Worm (Caenorhabditis elegans) whole organism, midembryonic: Measurements from ENCODE around the gene T25G12.6.
A peak's percentile ranks its signal among the peaks of the same experiment; 100 is the strongest.

ENCODE experiments used
- T22C8.4 ChIP-seq: fragments of 200-800 bp; sonication (Bioruptor generic); IDR thresholded peaks from 2 replicates; pipeline ENCODE4 v1.3.6; 2022; ENCODE audit warnings: missing genetic modification characterization, missing compliant biosample characterization
- cog-1 ChIP-seq: sonication (generic microtip); optimal IDR thresholded peaks from 2 replicates; lab custom pipeline; 2016; ENCODE audit warnings: missing genetic modification characterization, missing compliant biosample characterization
- flt-1 ChIP-seq: fragments of 200-800 bp; sonication (Bioruptor generic); IDR thresholded peaks from 2 replicates; pipeline ENCODE4 v1.3.6; 2022; ENCODE audit warnings: missing genetic modification characterization, missing compliant biosample characterization
- klf-2 ChIP-seq: fragments of 200-800 bp; sonication (Bioruptor generic); conservative IDR thresholded peaks from 2 replicates; pipeline ENCODE4 v1.3.6; 2022; ENCODE audit warnings: missing genetic modification reagents, missing genetic modification characterization, missing compliant biosample characterization
- med-1 ChIP-seq: sonication (generic microtip); optimal IDR thresholded peaks from 2 replicates; lab custom pipeline; 2017; ENCODE audit warnings: missing genetic modification characterization, mild to moderate bottlenecking, missing compliant biosample characterization, antibody characterized with exemption, missing genetic modification reagents; ENCODE audit not compliant: insufficient read depth
- ref-1 ChIP-seq: fragments of 200-800 bp; sonication (Bioruptor generic); conservative IDR thresholded peaks from 2 replicates; pipeline ENCODE4 v1.3.6; 2022; ENCODE audit warnings: missing genetic modification reagents, missing genetic modification characterization, missing compliant biosample characterization
- tab-1 ChIP-seq: fragments of 200-800 bp; sonication (Bioruptor generic); IDR thresholded peaks from 2 replicates; pipeline ENCODE4 v1.3.6; 2022; ENCODE audit warnings: missing genetic modification characterization, missing compliant biosample characterization
- ztf-23 ChIP-seq: fragments of 200-800 bp; sonication (Bioruptor generic); IDR thresholded peaks from 2 replicates; pipeline ENCODE4 v1.3.6; 2022; ENCODE audit warnings: missing genetic modification reagents, missing genetic modification characterization, missing compliant biosample characterization
- ztf-29 ChIP-seq: fragments of 200-800 bp; sonication (Bioruptor generic); IDR thresholded peaks from 2 replicates; pipeline ENCODE4 v1.3.6; 2022; ENCODE audit warnings: missing genetic modification reagents, missing genetic modification characterization, missing compliant biosample characterization

T25G12.6 gene

DNA sequence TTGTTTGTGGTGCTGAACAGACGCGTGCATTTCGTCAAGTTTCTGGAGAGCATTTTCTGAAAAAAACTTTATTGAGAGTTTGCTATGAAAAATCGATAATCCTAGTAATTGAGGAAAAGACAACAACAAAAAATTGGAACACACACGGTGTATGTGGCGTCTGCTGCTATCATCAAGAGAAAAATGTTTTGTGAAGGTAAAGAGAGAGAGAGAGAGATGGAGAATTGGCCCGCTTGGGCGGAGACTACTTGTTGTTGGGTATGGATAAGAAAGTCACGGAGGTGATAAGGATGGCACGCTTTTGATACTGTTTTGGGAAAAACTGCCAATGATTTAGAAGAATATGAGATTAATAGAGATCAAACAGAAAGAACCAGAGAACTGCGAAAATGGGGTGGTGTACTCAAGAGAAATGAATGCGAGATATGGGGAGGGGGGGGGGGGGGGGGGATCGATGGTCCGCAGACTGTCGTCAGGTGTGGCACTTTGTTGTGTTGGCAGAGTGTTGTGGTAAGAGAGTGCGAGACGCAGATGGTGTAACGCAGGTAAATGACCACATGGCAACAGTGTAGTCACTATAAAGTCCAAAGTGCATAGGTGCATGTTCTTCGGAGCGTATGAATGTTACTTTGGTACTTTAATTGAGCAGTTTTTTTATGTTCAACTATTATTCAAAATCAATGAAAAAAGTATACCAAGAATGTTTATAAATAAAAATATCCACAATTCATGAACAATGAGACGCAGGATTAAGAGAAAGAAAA lies 12.8 kb downstream of the T25G12.6 start, which contains the start of gene acdh-7:
acdh-7 (minus strand) TSS at position 56 of the 764 bp plus-strand sequence.
- 0 out of 2 replicates have a peak, but pooled peaks have one; percentile 35 for TF ChIP-seq ztf-23
- peak; percentile 44; the same call in 1 of the 2 replicates for TF ChIP-seq T22C8.4
- TF ChIP-seq klf-2 (GFP tag; lab: Robert Waterston, UW) = no peak

DNA sequence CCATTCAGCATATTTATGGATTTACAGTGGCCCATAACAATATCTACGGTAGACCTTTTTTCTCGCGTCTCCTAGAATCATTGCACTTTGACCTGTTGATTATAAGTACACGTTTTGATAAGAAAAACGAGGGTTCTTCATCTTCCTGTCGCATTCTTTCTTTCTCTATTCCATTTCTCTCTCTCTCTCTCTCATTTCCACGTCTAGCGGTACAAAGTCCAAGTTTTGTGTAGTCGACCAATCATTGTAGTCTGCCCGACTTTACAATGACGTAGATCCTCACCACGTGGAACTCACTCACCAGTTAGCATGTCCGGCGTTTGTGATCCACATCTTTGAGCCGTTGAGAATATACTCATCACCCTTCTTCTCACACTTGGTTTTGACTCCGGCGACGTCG lies 13.8 kb downstream of the T25G12.6 start:
- TF ChIP-seq med-1 (GFP tag; lab: Kevin White, UChicago) = no peak
- no peak for TF ChIP-seq flt-1 (GFP tag; lab: Robert Waterston, UW)
- TF ChIP-seq klf-2 (GFP tag; lab: Robert Waterston, UW) = no peak
- no peak for TF ChIP-seq tab-1
- no peak for TF ChIP-seq ztf-29 (GFP tag; lab: Robert Waterston, UW)
- TF ChIP-seq ztf-23 = no peak
- TF ChIP-seq ref-1 (GFP tag; lab: Robert Waterston, UW) = no peak
- no peak for TF ChIP-seq T22C8.4
- TF ChIP-seq cog-1 (tag; lab: Kevin White, UChicago) = no peak

DNA sequence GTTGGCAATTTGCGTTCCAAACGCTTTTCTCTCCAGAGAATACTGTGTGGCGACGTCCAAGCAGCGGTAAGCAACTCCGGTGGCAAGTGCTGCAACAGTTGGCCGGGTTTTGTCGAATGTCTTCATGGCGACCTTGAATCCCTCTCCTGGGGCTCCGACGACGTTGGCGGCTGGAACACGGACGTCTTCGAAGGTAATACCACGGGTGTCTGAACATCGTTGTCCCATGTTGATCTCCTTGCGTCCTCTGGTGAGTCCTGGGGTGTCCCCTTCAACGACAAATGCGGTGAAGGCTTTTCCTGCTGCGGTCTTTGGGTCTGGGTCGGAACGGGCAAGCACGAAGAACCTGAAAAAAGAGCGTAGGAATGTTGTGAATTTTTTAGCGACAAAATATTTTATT lies 14.3 kb downstream of the T25G12.6 start:
- no peak for TF ChIP-seq cog-1 (tag; lab: Kevin White, UChicago)
- no peak for TF ChIP-seq ztf-23
- TF ChIP-seq med-1 (GFP tag; lab: Kevin White, UChicago) = no peak
- TF ChIP-seq flt-1 (GFP tag; lab: Robert Waterston, UW) = 0 out of 2 replicates have a peak, but pooled peaks have one; percentile 18
- no peak for TF ChIP-seq ref-1 (GFP tag; lab: Robert Waterston, UW)

DNA sequence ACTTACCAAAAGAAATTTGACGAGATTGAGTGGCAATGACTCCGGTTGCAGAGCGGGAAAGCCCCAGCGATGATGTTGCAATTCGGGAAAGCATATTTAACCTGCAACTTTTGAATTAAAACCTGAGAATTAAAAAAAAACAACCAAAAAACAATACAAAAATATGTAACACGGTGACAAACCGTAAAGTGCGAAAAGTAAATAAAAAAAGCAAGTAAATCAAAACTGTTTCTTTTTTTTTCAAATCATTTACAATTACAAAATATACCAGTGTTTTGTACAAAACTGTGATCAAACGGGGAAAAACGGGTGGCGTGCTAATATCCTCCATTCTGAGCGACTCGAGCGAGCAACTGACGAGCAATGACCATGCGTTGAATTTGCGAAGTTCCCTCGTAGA lies 15.2 kb downstream of the T25G12.6 start, which contains the start of gene acdh-10:
acdh-10 (minus strand) TSS at position 101 of the 400 bp plus-strand sequence.
- TF ChIP-seq flt-1 (GFP tag; lab: Robert Waterston, UW) (no peak), ref-1 (GFP tag; lab: Robert Waterston, UW) (no peak), cog-1 (tag; lab: Kevin White, UChicago) (no peak), T22C8.4 (no peak), ztf-23 (no peak), ztf-29 (GFP tag; lab: Robert Waterston, UW) (no peak), klf-2 (GFP tag; lab: Robert Waterston, UW) (no peak), med-1 (GFP tag; lab: Kevin White, UChicago) (no peak), tab-1 (no peak)

DNA sequence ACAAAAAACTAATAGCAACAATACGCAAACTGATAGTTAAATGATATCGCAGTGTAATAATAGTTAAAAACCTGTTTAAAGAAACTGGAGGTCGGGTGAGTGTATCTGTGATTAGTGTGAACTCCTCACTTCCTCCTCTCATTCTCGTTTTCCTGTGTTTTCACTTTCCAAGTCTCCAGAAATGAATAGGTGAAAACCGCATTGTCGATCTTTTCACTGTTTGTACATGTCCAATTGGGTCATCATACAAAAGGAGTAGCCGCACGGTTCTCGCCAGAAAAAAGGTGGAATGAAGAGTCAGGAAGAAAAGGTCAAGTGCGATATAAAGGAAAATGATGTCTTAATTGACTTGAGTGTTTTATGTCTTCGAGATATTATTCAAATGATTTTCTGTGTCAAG lies 18.5 kb downstream of the T25G12.6 start:
- TF ChIP-seq flt-1 (GFP tag; lab: Robert Waterston, UW) = no peak
- TF ChIP-seq ref-1 (GFP tag; lab: Robert Waterston, UW) = no peak
- no peak for TF ChIP-seq ztf-23
- no peak for TF ChIP-seq med-1 (GFP tag; lab: Kevin White, UChicago)
- no peak for TF ChIP-seq cog-1 (tag; lab: Kevin White, UChicago)
- no peak for TF ChIP-seq ztf-29 (GFP tag; lab: Robert Waterston, UW)
- no peak for TF ChIP-seq klf-2 (GFP tag; lab: Robert Waterston, UW)

DNA sequence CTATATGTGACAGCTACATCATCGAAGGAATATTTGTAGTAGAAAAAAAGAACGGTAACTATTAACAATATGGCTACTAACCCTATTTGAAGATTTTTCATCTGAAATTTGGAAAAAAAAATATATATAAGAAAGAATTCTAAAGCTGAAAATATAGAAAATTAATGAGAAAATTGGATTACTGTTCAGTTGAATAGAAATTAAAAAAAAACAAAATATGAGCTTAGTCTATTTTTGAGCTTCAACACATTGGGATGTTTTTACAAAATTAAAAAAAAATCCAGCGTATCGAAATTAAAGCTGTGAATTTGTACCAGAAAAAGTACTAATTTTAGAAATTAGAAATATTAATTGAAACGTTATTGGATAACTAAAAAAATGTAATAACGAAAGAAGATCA lies 20.7 kb downstream of the T25G12.6 start, which contains the start of gene T08G2.2:
T08G2.2 (minus strand) TSS at position 101 of the 400 bp plus-strand sequence.
- TF ChIP-seq tab-1 (no peak), ztf-29 (GFP tag; lab: Robert Waterston, UW) (no peak), cog-1 (tag; lab: Kevin White, UChicago) (no peak), ref-1 (GFP tag; lab: Robert Waterston, UW) (no peak), med-1 (GFP tag; lab: Kevin White, UChicago) (no peak)

DNA sequence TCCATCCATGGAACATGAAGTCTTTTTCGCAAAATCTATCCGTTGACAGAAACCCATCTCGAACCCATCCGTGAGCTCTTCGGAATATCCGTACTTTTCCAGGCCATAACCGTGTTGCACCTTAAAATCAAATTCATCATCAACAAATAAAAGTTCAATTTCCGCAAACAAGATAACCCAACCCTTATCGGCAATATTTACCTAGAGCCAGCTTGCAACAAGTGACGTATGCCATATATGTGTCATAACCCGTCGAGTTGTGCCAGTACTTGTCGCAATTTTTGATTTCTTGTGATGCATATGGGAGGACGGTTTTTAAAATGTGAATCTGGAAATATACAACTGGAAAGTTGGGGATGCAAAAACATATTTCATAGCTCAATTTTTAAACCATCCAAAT lies 24.2 kb downstream of the T25G12.6 start:
- no peak for TF ChIP-seq flt-1 (GFP tag; lab: Robert Waterston, UW)
- no peak for TF ChIP-seq klf-2 (GFP tag; lab: Robert Waterston, UW)
- no peak for TF ChIP-seq cog-1 (tag; lab: Kevin White, UChicago)
- no peak for TF ChIP-seq ref-1 (GFP tag; lab: Robert Waterston, UW)
- TF ChIP-seq tab-1 = no peak
- no peak for TF ChIP-seq ztf-29 (GFP tag; lab: Robert Waterston, UW)
- no peak for TF ChIP-seq ztf-23
- no peak for TF ChIP-seq med-1 (GFP tag; lab: Kevin White, UChicago)
- TF ChIP-seq T22C8.4 = no peak

DNA sequence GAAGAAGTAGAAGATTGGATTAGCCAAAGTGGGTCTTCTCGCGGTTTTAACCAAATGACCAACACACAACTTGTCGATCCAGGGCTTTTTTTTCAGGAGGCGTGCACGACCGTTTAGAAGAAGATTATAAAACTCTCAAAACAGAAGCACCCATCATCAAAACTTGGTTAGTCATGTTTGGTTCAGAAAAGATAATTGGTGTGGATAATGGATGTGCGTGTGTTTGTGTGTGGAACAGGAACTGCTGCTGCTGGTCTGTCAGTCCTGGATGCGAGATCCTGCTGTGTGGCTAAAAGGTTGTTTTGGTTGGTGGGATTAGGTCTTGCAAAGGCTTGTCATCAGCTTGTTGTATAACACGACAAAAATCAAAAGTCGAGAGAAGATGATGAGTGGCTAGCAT lies 26.6 kb downstream of the T25G12.6 start:
- TF ChIP-seq flt-1 (GFP tag; lab: Robert Waterston, UW) (no peak), klf-2 (GFP tag; lab: Robert Waterston, UW) (no peak), T22C8.4 (no peak), med-1 (GFP tag; lab: Kevin White, UChicago) (no peak), tab-1 (no peak), ztf-23 (no peak)

DNA sequence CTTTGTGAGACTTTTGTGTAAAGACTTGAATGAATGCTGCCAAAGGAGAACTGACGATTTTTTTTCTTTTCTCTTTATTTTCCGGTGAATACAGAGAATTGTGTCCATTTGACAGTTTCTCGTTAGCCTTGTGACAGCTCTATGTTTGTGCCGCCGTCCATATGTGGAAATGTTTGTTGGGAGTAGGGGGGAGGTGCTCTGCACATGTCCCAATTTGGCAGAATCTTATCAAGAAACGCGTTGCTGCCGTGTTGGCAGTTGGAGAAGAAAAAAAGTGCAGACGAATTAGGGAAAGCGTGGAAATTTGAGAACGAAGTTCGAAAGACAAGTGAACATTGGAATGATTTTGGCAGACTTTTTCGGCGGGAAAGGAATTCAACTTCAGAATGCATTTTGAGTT lies 32.2 kb downstream of the T25G12.6 start:
- TF ChIP-seq T22C8.4 (no peak), ztf-29 (GFP tag; lab: Robert Waterston, UW) (no peak), klf-2 (GFP tag; lab: Robert Waterston, UW) (no peak), ztf-23 (no peak), med-1 (GFP tag; lab: Kevin White, UChicago) (no peak), tab-1 (no peak), ref-1 (GFP tag; lab: Robert Waterston, UW) (no peak), flt-1 (GFP tag; lab: Robert Waterston, UW) (no peak), cog-1 (tag; lab: Kevin White, UChicago) (no peak)

DNA sequence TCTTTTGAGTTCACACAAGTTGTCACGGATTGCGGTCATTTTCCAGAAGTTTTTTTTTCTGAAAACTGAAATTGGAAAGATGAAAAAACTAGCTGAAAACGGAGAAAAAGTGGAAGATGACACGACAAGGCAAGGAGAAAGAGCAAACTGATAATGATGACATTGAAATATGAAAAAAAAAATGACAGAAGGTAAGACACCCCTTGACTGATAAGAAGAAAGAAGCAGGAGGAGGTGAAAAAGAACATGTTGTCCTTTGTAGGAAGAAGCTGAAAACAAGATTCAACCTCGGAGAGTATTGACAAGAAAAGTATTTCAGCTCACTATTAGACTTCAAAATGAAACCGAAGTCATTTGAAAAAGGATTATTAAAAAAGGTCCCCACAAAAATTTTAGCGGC lies 34.9 kb downstream of the T25G12.6 start, which contains the start of gene B0302.5:
B0302.5 (minus strand) TSS at position 58 of the 400 bp plus-strand sequence.
- TF ChIP-seq T22C8.4 (no peak), ref-1 (GFP tag; lab: Robert Waterston, UW) (no peak), flt-1 (GFP tag; lab: Robert Waterston, UW) (no peak)
